Worm (Caenorhabditis elegans): ENCODE data around the gene npp-25.

npp-25 gene

DNA sequence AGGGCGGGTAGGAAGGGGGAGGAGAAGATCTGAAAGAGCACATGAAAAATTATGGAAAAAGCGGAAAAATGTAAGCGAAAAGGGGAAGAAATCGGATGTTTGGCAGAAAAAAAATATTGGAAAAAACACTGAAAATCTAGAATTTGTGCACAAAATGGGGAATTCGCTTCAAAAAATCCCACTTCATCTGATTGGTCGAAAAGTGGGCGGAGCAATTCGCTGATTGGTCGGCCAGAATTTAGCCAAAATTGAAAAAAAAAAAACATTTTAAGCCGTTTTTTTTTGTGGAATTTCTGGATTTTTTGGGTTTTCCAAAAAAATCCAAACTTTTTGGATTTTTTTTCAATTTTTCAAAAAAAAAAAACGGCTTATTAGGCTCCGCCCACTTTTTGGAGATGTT is 5.0 kb downstream of the npp-25 start:
- TF ChIP-seq klf-2 (GFP tag; conservative IDR thresholded peaks at IDR 0.05) (no peak), ref-1 (GFP tag; conservative IDR thresholded peaks at IDR 0.05) (no peak), cog-1 (tag; optimal IDR thresholded peaks at IDR 0.05) (no peak), flt-1 (GFP tag; IDR thresholded peaks at IDR 0.05) (no peak), tab-1 (GFP tag; IDR thresholded peaks at IDR 0.05) (no peak), ztf-29 (GFP tag; IDR thresholded peaks at IDR 0.05) (no peak), T22C8.4 (GFP tag; IDR thresholded peaks at IDR 0.05) (no peak)

- TF ChIP-seq med-1 (GFP tag; optimal IDR thresholded peaks at IDR 0.05; ENCODE audit: insufficient read depth) (no peak), T22C8.4 (GFP tag; IDR thresholded peaks at IDR 0.05) (peak; percentile 63), ztf-29 (GFP tag; IDR thresholded peaks at IDR 0.05) (peak; percentile 50; the same call in 1 of the 2 replicates), tab-1 (GFP tag; IDR thresholded peaks at IDR 0.05) (0 out of 2 replicates have a peak, but pooled peaks have one; percentile 30), ztf-23 (GFP tag; IDR thresholded peaks at IDR 0.05) (no peak), cog-1 (tag; optimal IDR thresholded peaks at IDR 0.05) (peak; percentile 30), ref-1 (GFP tag; conservative IDR thresholded peaks at IDR 0.05) (no peak), flt-1 (GFP tag; IDR thresholded peaks at IDR 0.05) (no peak), klf-2 (GFP tag; conservative IDR thresholded peaks at IDR 0.05) (no peak)
These were observed 5.9 kb downstream of the npp-25 start for ce11 chrIII:12919882-12920281.

ce11 chrIII:12918575-12918974 is 7.2 kb downstream of the npp-25 start, which contains the start of gene Y37D8A.16:
Y37D8A.16 (minus strand) TSS chrIII:12918675.
- TF ChIP-seq ref-1 (GFP tag; conservative IDR thresholded peaks at IDR 0.05) (no peak), ztf-29 (GFP tag; IDR thresholded peaks at IDR 0.05) (no peak), T22C8.4 (GFP tag; IDR thresholded peaks at IDR 0.05) (no peak), ztf-23 (GFP tag; IDR thresholded peaks at IDR 0.05) (no peak), cog-1 (tag; optimal IDR thresholded peaks at IDR 0.05) (no peak), med-1 (GFP tag; optimal IDR thresholded peaks at IDR 0.05; ENCODE audit: insufficient read depth) (no peak), flt-1 (GFP tag; IDR thresholded peaks at IDR 0.05) (no peak)

- TF ChIP-seq klf-2 (GFP tag; conservative IDR thresholded peaks at IDR 0.05): no peak
- TF ChIP-seq cog-1 (tag; optimal IDR thresholded peaks at IDR 0.05): no peak
- no peak for TF ChIP-seq T22C8.4 (GFP tag; IDR thresholded peaks at IDR 0.05)
- TF ChIP-seq ztf-23 (GFP tag; IDR thresholded peaks at IDR 0.05): no peak
- TF ChIP-seq ztf-29 (GFP tag; IDR thresholded peaks at IDR 0.05): no peak
- TF ChIP-seq tab-1 (GFP tag; IDR thresholded peaks at IDR 0.05): no peak
- TF ChIP-seq flt-1 (GFP tag; IDR thresholded peaks at IDR 0.05): no peak
- TF ChIP-seq med-1 (GFP tag; optimal IDR thresholded peaks at IDR 0.05; ENCODE audit: insufficient read depth): no peak
- TF ChIP-seq ref-1 (GFP tag; conservative IDR thresholded peaks at IDR 0.05): no peak
These were observed 7.9 kb downstream of the npp-25 start for ce11 chrIII:12917852-12918251.

DNA sequence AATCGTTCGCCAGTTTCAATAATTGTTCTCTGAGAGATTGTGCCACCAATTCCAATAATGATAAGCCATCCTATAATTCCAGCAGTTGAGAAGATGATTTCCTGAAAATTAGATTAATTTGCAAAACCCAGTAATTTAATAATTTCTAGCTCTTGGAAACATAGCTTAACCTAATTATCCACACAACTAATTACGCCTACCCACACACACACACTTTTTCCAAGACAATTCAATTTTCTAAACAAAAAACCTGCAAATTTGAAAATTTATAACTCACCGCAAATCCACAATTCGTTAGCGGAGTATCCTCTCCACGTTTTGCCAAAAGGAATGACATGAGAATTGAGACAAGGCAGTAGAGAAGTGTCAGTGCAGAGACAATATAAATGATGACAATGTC is 9.3 kb downstream of the npp-25 start:
- TF ChIP-seq T22C8.4 (GFP tag; IDR thresholded peaks at IDR 0.05) (no peak), ref-1 (GFP tag; conservative IDR thresholded peaks at IDR 0.05) (no peak), ztf-29 (GFP tag; IDR thresholded peaks at IDR 0.05) (no peak), cog-1 (tag; optimal IDR thresholded peaks at IDR 0.05) (no peak), ztf-23 (GFP tag; IDR thresholded peaks at IDR 0.05) (no peak), tab-1 (GFP tag; IDR thresholded peaks at IDR 0.05) (no peak), flt-1 (GFP tag; IDR thresholded peaks at IDR 0.05) (no peak), med-1 (GFP tag; optimal IDR thresholded peaks at IDR 0.05; ENCODE audit: insufficient read depth) (no peak), klf-2 (GFP tag; conservative IDR thresholded peaks at IDR 0.05) (no peak)

DNA sequence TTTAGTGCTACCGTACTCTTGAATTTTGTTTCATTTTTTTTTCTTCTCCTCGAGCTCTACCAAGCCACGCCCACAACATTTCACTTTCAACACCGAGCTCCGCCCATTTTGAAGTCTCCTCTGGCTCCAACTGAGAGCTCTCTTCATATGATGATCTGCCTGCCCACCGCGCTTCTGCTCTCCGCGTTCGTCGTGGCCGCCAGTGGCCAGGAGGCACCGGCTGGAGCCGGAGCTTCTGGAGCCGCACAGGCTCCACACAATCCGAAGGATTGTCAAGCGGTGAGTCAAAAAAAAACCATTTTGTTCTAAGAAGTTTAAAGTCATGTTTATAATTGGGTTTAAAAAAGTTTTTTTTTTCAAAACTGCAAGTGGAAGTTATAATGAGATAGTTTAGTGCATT is 15.4 kb downstream of the npp-25 start, which contains the start of gene flp-14:
Gene flp-14 (plus strand): TSS at position 146 of the 400 bp plus-strand sequence.
- TF ChIP-seq med-1 (GFP tag; optimal IDR thresholded peaks at IDR 0.05; ENCODE audit: insufficient read depth) (no peak), ref-1 (GFP tag; conservative IDR thresholded peaks at IDR 0.05) (no peak)

DNA sequence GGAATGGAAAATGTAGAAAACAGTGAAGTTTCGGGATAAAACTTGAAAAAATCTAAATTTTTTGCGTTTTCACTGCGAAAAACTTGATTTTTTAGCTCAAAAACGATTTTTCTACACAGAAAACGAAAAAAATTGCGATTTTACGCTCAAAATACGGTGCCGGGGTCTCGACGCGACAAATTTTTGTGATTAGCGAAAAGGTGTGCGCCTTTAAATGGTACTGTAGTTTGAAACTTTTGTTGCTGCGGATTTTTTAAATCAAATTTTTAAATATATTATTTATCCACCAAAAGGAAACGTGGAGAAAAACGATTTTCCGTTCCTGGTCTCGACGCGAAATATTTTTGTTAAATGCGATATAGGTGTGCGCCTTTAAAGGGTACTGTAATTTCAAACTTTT is 18.6 kb downstream of the npp-25 start:
- TF ChIP-seq ztf-23 (GFP tag; IDR thresholded peaks at IDR 0.05) (no peak), T22C8.4 (GFP tag; IDR thresholded peaks at IDR 0.05) (no peak), tab-1 (GFP tag; IDR thresholded peaks at IDR 0.05) (no peak), flt-1 (GFP tag; IDR thresholded peaks at IDR 0.05) (no peak), cog-1 (tag; optimal IDR thresholded peaks at IDR 0.05) (no peak), med-1 (GFP tag; optimal IDR thresholded peaks at IDR 0.05; ENCODE audit: insufficient read depth) (no peak), klf-2 (GFP tag; conservative IDR thresholded peaks at IDR 0.05) (no peak), ref-1 (GFP tag; conservative IDR thresholded peaks at IDR 0.05) (no peak), ztf-29 (GFP tag; IDR thresholded peaks at IDR 0.05) (no peak)

DNA sequence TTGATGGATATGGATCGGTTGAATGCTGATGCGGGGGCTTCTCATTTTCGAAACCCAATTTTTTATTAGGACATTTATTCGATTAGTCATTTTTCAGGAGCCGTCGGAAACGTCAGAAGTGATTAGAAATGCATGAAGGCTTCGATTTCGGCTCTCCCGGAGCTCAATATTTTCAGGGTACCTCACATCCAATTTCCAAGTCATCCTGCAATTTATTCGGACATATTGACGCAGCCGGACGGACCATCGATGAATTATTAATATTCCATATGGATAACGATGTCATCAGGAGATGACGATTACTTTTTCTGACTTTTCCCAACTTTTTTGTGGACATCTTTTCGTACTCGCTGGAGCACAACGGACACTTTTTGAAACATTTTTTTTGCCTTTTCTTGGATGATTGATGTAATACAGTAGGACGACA is 19.2 kb downstream of the npp-25 start:
- TF ChIP-seq med-1 (GFP tag; optimal IDR thresholded peaks at IDR 0.05; ENCODE audit: insufficient read depth): no peak
- TF ChIP-seq ref-1 (GFP tag; conservative IDR thresholded peaks at IDR 0.05): no peak
- no peak for TF ChIP-seq tab-1 (GFP tag; IDR thresholded peaks at IDR 0.05)
- no peak for TF ChIP-seq cog-1 (tag; optimal IDR thresholded peaks at IDR 0.05)
- TF ChIP-seq T22C8.4 (GFP tag; IDR thresholded peaks at IDR 0.05): no peak
- TF ChIP-seq flt-1 (GFP tag; IDR thresholded peaks at IDR 0.05): no peak
- no peak for TF ChIP-seq ztf-29 (GFP tag; IDR thresholded peaks at IDR 0.05)

ce11 chrIII:12904987-12905541 is 20.7 kb downstream of the npp-25 start, which contains the start of gene cox-5A:
cox-5A (plus strand) TSS chrIII:12905491.
- peak; percentile 86 for TF ChIP-seq ztf-23 (GFP tag; IDR thresholded peaks at IDR 0.05)
- peak; percentile 82 for TF ChIP-seq T22C8.4 (GFP tag; IDR thresholded peaks at IDR 0.05)
- peak; percentile 85 for TF ChIP-seq flt-1 (GFP tag; IDR thresholded peaks at IDR 0.05)
- no peak for TF ChIP-seq ref-1 (GFP tag; conservative IDR thresholded peaks at IDR 0.05)
- TF ChIP-seq tab-1 (GFP tag; IDR thresholded peaks at IDR 0.05): no peak
- TF ChIP-seq ztf-29 (GFP tag; IDR thresholded peaks at IDR 0.05): 0 out of 2 replicates have a peak, but pooled peaks have one; percentile 37
- TF ChIP-seq klf-2 (GFP tag; conservative IDR thresholded peaks at IDR 0.05): no peak
- TF ChIP-seq med-1 (GFP tag; optimal IDR thresholded peaks at IDR 0.05; ENCODE audit: insufficient read depth): no peak
- peak; percentile 92 for TF ChIP-seq cog-1 (tag; optimal IDR thresholded peaks at IDR 0.05)

DNA sequence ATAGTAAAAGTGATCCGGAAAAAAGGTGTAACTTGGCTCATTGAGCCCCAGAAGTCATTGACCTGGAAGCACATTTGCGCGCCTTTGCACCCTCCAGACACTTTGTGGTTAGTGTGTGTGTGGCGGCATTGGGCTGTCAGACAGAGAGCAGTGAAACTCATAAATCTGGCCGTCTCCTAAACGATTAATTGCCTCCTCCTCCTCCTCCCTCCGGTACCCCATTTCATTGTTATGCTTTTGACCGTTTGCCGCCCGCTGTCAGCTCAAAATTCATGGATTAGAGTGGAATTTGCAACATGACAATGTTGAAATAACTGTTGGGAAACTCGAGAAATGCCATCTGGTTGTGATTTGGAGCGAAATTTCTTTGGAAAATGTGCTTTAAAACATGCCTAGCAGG is 21.7 kb downstream of the npp-25 start:
- no peak for TF ChIP-seq ztf-29 (GFP tag; IDR thresholded peaks at IDR 0.05)
- no peak for TF ChIP-seq T22C8.4 (GFP tag; IDR thresholded peaks at IDR 0.05)
- no peak for TF ChIP-seq ref-1 (GFP tag; conservative IDR thresholded peaks at IDR 0.05)
- TF ChIP-seq klf-2 (GFP tag; conservative IDR thresholded peaks at IDR 0.05): no peak
- no peak for TF ChIP-seq tab-1 (GFP tag; IDR thresholded peaks at IDR 0.05)
- TF ChIP-seq med-1 (GFP tag; optimal IDR thresholded peaks at IDR 0.05; ENCODE audit: insufficient read depth): no peak
- TF ChIP-seq cog-1 (tag; optimal IDR thresholded peaks at IDR 0.05): no peak
- no peak for TF ChIP-seq ztf-23 (GFP tag; IDR thresholded peaks at IDR 0.05)
- no peak for TF ChIP-seq flt-1 (GFP tag; IDR thresholded peaks at IDR 0.05)
